In genomic region chr2L:19342767-19343166, dm6 we compare ENCODE assay signal across 4 fruit fly cellular contexts.
TF ChIP-seq lines count a peak whose summit lies in the region.

No protein-coding gene starts in this region.

- no peak for TF ChIP-seq CTCF in whole organism, embryonic (GFP tag; optimal IDR thresholded peaks at IDR 0.05; lab: Kevin White, UChicago)

TF ChIP-seq in whole organism, embryonic, 481 proteins besides CTCF, POLR2A, EP300 and RAD21:
- TF ChIP-seq sens (GFP tag; lab: Kevin White, UChicago): peak; percentile 49
- no peak for TF ChIP-seq pros (GFP tag; optimal IDR thresholded peaks at IDR 0.05; lab: Kevin White, UChicago)
- TF ChIP-seq Med (GFP tag; lab: Kevin White, UChicago): peak; percentile 46

TF ChIP-seq in whole organism, prepupa, 60 proteins besides CTCF, POLR2A, EP300 and RAD21 (continues in another document):
- TF ChIP-seq acj6 (GFP tag; optimal IDR thresholded peaks at IDR 0.05; lab: Kevin White, UChicago) (peak; percentile 32), net (GFP tag; optimal IDR thresholded peaks at IDR 0.05; lab: Kevin White, UChicago) (no peak), CG4318 (GFP tag; optimal IDR thresholded peaks at IDR 0.05; lab: Kevin White, UChicago) (peak; percentile 9), CG8632 (GFP tag; optimal IDR thresholded peaks at IDR 0.05; lab: Kevin White, UChicago) (no peak), CG6792 (GFP tag; optimal IDR thresholded peaks at IDR 0.05; lab: Kevin White, UChicago) (peak; percentile 4), Eip78C (GFP tag; lab: Kevin White, UChicago) (peak; percentile 81), fkh (GFP tag; optimal IDR thresholded peaks at IDR 0.05; lab: Kevin White, UChicago) (no peak), ss (GFP tag; optimal IDR thresholded peaks at IDR 0.05; lab: Kevin White, UChicago) (peak in 1 of 2 experiments; percentile 18), pdm3 (GFP tag; optimal IDR thresholded peaks at IDR 0.05; lab: Kevin White, UChicago) (peak; percentile 31), Sox14 (GFP tag; optimal IDR thresholded peaks at IDR 0.05; lab: Kevin White, UChicago) (peak; percentile 40), CG16779 (tag; optimal IDR thresholded peaks at IDR 0.05; lab: Kevin White, UChicago) (no peak), CG6276 (GFP tag; optimal IDR thresholded peaks at IDR 0.05; lab: Kevin White, UChicago) (no peak), CG7368 (GFP tag; optimal IDR thresholded peaks at IDR 0.05; lab: Kevin White, UChicago) (no peak), Lpt (GFP tag; optimal IDR thresholded peaks at IDR 0.05; lab: Kevin White, UChicago) (no peak), CG11762 (GFP tag; optimal IDR thresholded peaks at IDR 0.05; lab: Kevin White, UChicago; ENCODE audit: insufficient read depth) (no peak), CG6854 (GFP tag; optimal IDR thresholded peaks at IDR 0.05; lab: Kevin White, UChicago) (no peak), Eip75B (GFP tag; optimal IDR thresholded peaks at IDR 0.05; lab: Kevin White, UChicago) (peak; percentile 33), OdsH (GFP tag; optimal IDR thresholded peaks at IDR 0.05; lab: Kevin White, UChicago) (peak; percentile 16), Blimp-1 (GFP tag; optimal IDR thresholded peaks at IDR 0.05; lab: Kevin White, UChicago) (no peak), CG32006 (GFP tag; optimal IDR thresholded peaks at IDR 0.05; lab: Kevin White, UChicago) (peak; percentile 48), Eip93F (GFP tag; optimal IDR thresholded peaks at IDR 0.05; lab: Kevin White, UChicago) (no peak), CG9139 (GFP tag; optimal IDR thresholded peaks at IDR 0.05; lab: Kevin White, UChicago) (no peak), CG3919 (GFP tag; optimal IDR thresholded peaks at IDR 0.05; lab: Kevin White, UChicago) (peak; percentile 41), Ets21C (GFP tag; optimal IDR thresholded peaks at IDR 0.05; lab: Kevin White, UChicago) (no peak), fd85E (GFP tag; optimal IDR thresholded peaks at IDR 0.05; lab: Kevin White, UChicago) (no peak), achi (GFP tag; optimal IDR thresholded peaks at IDR 0.05; lab: Kevin White, UChicago) (peak; percentile 32), Gug (GFP tag; IDR thresholded peaks at IDR 0.05; lab: Robert Waterston, UW) (no peak), eg (GFP tag; IDR thresholded peaks at IDR 0.05; lab: Robert Waterston, UW) (peak; percentile 24; the same call in 1 of the 3 replicates), Met (GFP tag; optimal IDR thresholded peaks at IDR 0.05; lab: Kevin White, UChicago) (peak; percentile 43), topi (GFP tag; optimal IDR thresholded peaks at IDR 0.05; lab: Kevin White, UChicago) (peak; percentile 40)

TF ChIP-seq in whole organism, pupa, 21 proteins besides CTCF, POLR2A, EP300 and RAD21:
- TF ChIP-seq D1 (tag; optimal IDR thresholded peaks at IDR 0.05; lab: Kevin White, UChicago) (no peak), Pif1B (GFP tag; optimal IDR thresholded peaks at IDR 0.05; lab: Kevin White, UChicago) (no peak), Pif1A (GFP tag; optimal IDR thresholded peaks at IDR 0.05; lab: Kevin White, UChicago) (peak; percentile 19), EcR (GFP tag; optimal IDR thresholded peaks at IDR 0.05; lab: Kevin White, UChicago) (peak; percentile 9), rn (GFP tag; IDR thresholded peaks at IDR 0.05; lab: Robert Waterston, UW) (no peak), CG8301 (tag; optimal IDR thresholded peaks at IDR 0.05; lab: Kevin White, UChicago) (peak; percentile 32), fd96Ca (GFP tag; IDR thresholded peaks at IDR 0.05; lab: Robert Waterston, UW) (no peak), gl (tag; optimal IDR thresholded peaks at IDR 0.05; lab: Kevin White, UChicago) (no peak), Snoo (tag; optimal IDR thresholded peaks at IDR 0.05; lab: Kevin White, UChicago) (no peak), CG15710 (tag; optimal IDR thresholded peaks at IDR 0.05; lab: Kevin White, UChicago) (peak; percentile 24), CG8159 (tag; optimal IDR thresholded peaks at IDR 0.05; lab: Kevin White, UChicago) (peak; percentile 58), CG32121 (GFP tag; IDR thresholded peaks at IDR 0.05; lab: Robert Waterston, UW) (no peak), CG12605 (GFP tag; IDR thresholded peaks at IDR 0.05; lab: Robert Waterston, UW) (no peak), CG17806 (tag; optimal IDR thresholded peaks at IDR 0.05; lab: Kevin White, UChicago) (peak; percentile 39), CG9948 (tag; optimal IDR thresholded peaks at IDR 0.05; lab: Kevin White, UChicago) (peak; percentile 23), CG13204 (GFP tag; optimal IDR thresholded peaks at IDR 0.05; lab: Kevin White, UChicago) (no peak), CG14655 (GFP tag; optimal IDR thresholded peaks at IDR 0.05; lab: Kevin White, UChicago) (peak; percentile 54), CG34367 (tag; optimal IDR thresholded peaks at IDR 0.05; lab: Kevin White, UChicago) (no peak)

TF ChIP-seq in whole organism, wandering third instar larva, 38 proteins besides CTCF, POLR2A, EP300 and RAD21:
- TF ChIP-seq HLH106 (tag; optimal IDR thresholded peaks at IDR 0.05; lab: Kevin White, UChicago) (peak; percentile 12), N (GFP tag; optimal IDR thresholded peaks at IDR 0.05; lab: Kevin White, UChicago) (no peak), Hr78 (GFP tag; optimal IDR thresholded peaks at IDR 0.05; lab: Kevin White, UChicago) (no peak), dmrt93B (GFP tag; optimal IDR thresholded peaks at IDR 0.05; lab: Kevin White, UChicago) (no peak), pan (optimal IDR thresholded peaks at IDR 0.05; lab: Kevin White, UChicago) (no peak), h (GFP tag; optimal IDR thresholded peaks at IDR 0.05; lab: Kevin White, UChicago) (peak; percentile 23), GATAd (GFP tag; optimal IDR thresholded peaks at IDR 0.05; lab: Kevin White, UChicago) (no peak), brk (GFP tag; optimal IDR thresholded peaks at IDR 0.05; lab: Kevin White, UChicago) (no peak), Hr83 (GFP tag; optimal IDR thresholded peaks at IDR 0.05; lab: Kevin White, UChicago; ENCODE audit: poor library complexity, severe bottlenecking) (no peak), rgr (GFP tag; optimal IDR thresholded peaks at IDR 0.05; lab: Kevin White, UChicago) (peak; percentile 13), CG9705 (GFP tag; optimal IDR thresholded peaks at IDR 0.05; lab: Kevin White, UChicago) (no peak), fru (GFP tag; optimal IDR thresholded peaks at IDR 0.05; lab: Kevin White, UChicago) (peak; percentile 32), ey (GFP tag; optimal IDR thresholded peaks at IDR 0.05; lab: Kevin White, UChicago) (peak; percentile 31), Rel (GFP tag; optimal IDR thresholded peaks at IDR 0.05; lab: Kevin White, UChicago) (no peak), Rel (tag; optimal IDR thresholded peaks at IDR 0.05; lab: Kevin White, UChicago) (no peak), dsf (GFP tag; optimal IDR thresholded peaks at IDR 0.05; lab: Kevin White, UChicago; ENCODE audit: borderline replicate concordance) (no peak), Vsx2 (GFP tag; optimal IDR thresholded peaks at IDR 0.05; lab: Kevin White, UChicago; ENCODE audit: partially characterized antibody) (no peak), Jra (GFP tag; optimal IDR thresholded peaks at IDR 0.05; lab: Kevin White, UChicago) (no peak), Dfd (GFP tag; optimal IDR thresholded peaks at IDR 0.05; lab: Kevin White, UChicago) (no peak), br (GFP tag; optimal IDR thresholded peaks at IDR 0.05; lab: Kevin White, UChicago) (peak; percentile 14), Sp1 (GFP tag; optimal IDR thresholded peaks at IDR 0.05; lab: Kevin White, UChicago) (peak; percentile 4), Dif (GFP tag; optimal IDR thresholded peaks at IDR 0.05; lab: Kevin White, UChicago; ENCODE audit: partially characterized antibody) (no peak), sv (GFP tag; optimal IDR thresholded peaks at IDR 0.05; lab: Kevin White, UChicago) (no peak), sage (GFP tag; optimal IDR thresholded peaks at IDR 0.05; lab: Kevin White, UChicago) (no peak), lola (GFP tag; optimal IDR thresholded peaks at IDR 0.05; lab: Kevin White, UChicago) (no peak), tai (GFP tag; optimal IDR thresholded peaks at IDR 0.05; lab: Kevin White, UChicago) (no peak), Myc (optimal IDR thresholded peaks at IDR 0.05; lab: Kevin White, UChicago) (no peak), jim (GFP tag; optimal IDR thresholded peaks at IDR 0.05; lab: Kevin White, UChicago) (no peak), woc (GFP tag; optimal IDR thresholded peaks at IDR 0.05; lab: Kevin White, UChicago) (peak; percentile 15), foxo (GFP tag; optimal IDR thresholded peaks at IDR 0.05; lab: Kevin White, UChicago) (peak in 1 of 2 experiments; percentile 26), OdsH (GFP tag; optimal IDR thresholded peaks at IDR 0.05; lab: Kevin White, UChicago) (no peak), Abd-B (GFP tag; optimal IDR thresholded peaks at IDR 0.05; lab: Kevin White, UChicago) (no peak), Mio (GFP tag; optimal IDR thresholded peaks at IDR 0.05; lab: Kevin White, UChicago) (no peak), CG32264 (GFP tag; optimal IDR thresholded peaks at IDR 0.05; lab: Kevin White, UChicago) (no peak)

Comparison
In these comparisons a context has a peak if more than half of its experiments do, and no peak if none do; other contexts are left out.
1. Of the 7 proteins assayed by ChIP-seq in both whole organism, embryonic and whole organism, prepupa: peak only in whole organism, embryonic: none; only in whole organism, prepupa: Sox102F; in both: none; in neither: 6.